Fruit fly (Drosophila melanogaster) whole organism, embryonic: ENCODE data around the gene CG9674.
A peak's percentile ranks its signal among the peaks of the same experiment; 100 is the strongest.

Experiments
- Abd-B ChIP-seq: fragments of 200-800 bp; sonication (Bioruptor generic); optimal IDR thresholded peaks from 2 replicates; lab custom pipeline; 2018; ENCODE audit warnings: missing biosample characterization, mild to moderate bottlenecking, missing genetic modification characterization, moderate library complexity
- BEAF-32 ChIP-seq: fragments of 200-800 bp; sonication (Bioruptor generic); optimal IDR thresholded peaks from 3 replicates; lab custom pipeline; 2017; ENCODE audit warnings: missing biosample characterization, missing genetic modification characterization, mild to moderate bottlenecking, moderate library complexity, missing genetic modification reagents
- CG10209 ChIP-seq: fragments of 200-800 bp; sonication (Bioruptor generic); optimal IDR thresholded peaks from 3 replicates; lab custom pipeline; 2017; ENCODE audit warnings: missing biosample characterization, mild to moderate bottlenecking, missing genetic modification characterization, missing genetic modification reagents
- CG10267 ChIP-seq: fragments of 200-800 bp; sonication (Bioruptor generic); optimal IDR thresholded peaks from 2 replicates; lab custom pipeline; 2018; ENCODE audit warnings: missing biosample characterization, mild to moderate bottlenecking, missing genetic modification characterization, moderate library complexity
- CG10959 ChIP-seq: fragments of 200-800 bp; sonication (Bioruptor generic); IDR thresholded peaks from 2 replicates; pipeline ENCODE4 v1.3.6; 2022; ENCODE audit warnings: missing biosample characterization, missing genetic modification characterization
- CG15073 ChIP-seq: fragments of 200-800 bp; sonication (Bioruptor generic); optimal IDR thresholded peaks from 2 replicates; lab custom pipeline; 2016; ENCODE audit warnings: missing biosample characterization, missing genetic modification characterization
- CG16779 ChIP-seq: fragments of 200-800 bp; sonication (Bioruptor generic); IDR thresholded peaks from 2 replicates; pipeline ENCODE4 v1.3.6; 2022; ENCODE audit warnings: missing biosample characterization, missing genetic modification characterization
- CG17612 ChIP-seq: fragments of 200-800 bp; sonication (Bioruptor generic); IDR thresholded peaks from 2 replicates; pipeline ENCODE4 v1.3.6; 2022; ENCODE audit warnings: missing biosample characterization, missing genetic modification characterization
- CG1832 ChIP-seq: fragments of 200-800 bp; sonication (Bioruptor generic); optimal IDR thresholded peaks from 2 replicates; lab custom pipeline; 2017; ENCODE audit warnings: missing biosample characterization, mild to moderate bottlenecking, missing genetic modification characterization, inconsistent platforms
- CG30431 ChIP-seq: fragments of 200-800 bp; sonication (Bioruptor generic); optimal IDR thresholded peaks from 2 replicates; lab custom pipeline; 2017; ENCODE audit warnings: missing biosample characterization, missing genetic modification characterization
- CG4328 ChIP-seq: fragments of 200-800 bp; sonication (Bioruptor generic); optimal IDR thresholded peaks from 3 replicates; lab custom pipeline; 2017; ENCODE audit warnings: missing biosample characterization, missing genetic modification reagents, missing genetic modification characterization
- CG5245 ChIP-seq: fragments of 200-800 bp; sonication (Bioruptor generic); optimal IDR thresholded peaks from 3 replicates; lab custom pipeline; 2016; ENCODE audit warnings: missing biosample characterization, missing genetic modification characterization
- CG6254 ChIP-seq: fragments of 200-800 bp; sonication (Bioruptor generic); optimal IDR thresholded peaks from 3 replicates; lab custom pipeline; 2017; ENCODE audit warnings: mild to moderate bottlenecking, missing biosample characterization, missing genetic modification reagents, missing genetic modification characterization
- CG7556 ChIP-seq: fragments of 200-800 bp; sonication (Bioruptor generic); optimal IDR thresholded peaks from 2 replicates; lab custom pipeline; 2017; ENCODE audit warnings: missing biosample characterization, mild to moderate bottlenecking, missing genetic modification characterization
- CG7839 ChIP-seq: fragments of 200-800 bp; sonication (Bioruptor generic); optimal IDR thresholded peaks from 3 replicates; lab custom pipeline; 2018; ENCODE audit warnings: missing biosample characterization, mild to moderate bottlenecking, missing genetic modification characterization, moderate library complexity
- CG7963 ChIP-seq: fragments of 200-800 bp; sonication (Bioruptor generic); IDR thresholded peaks from 3 replicates; pipeline ENCODE4 v1.3.6; 2022; ENCODE audit warnings: missing biosample characterization, missing genetic modification characterization; ENCODE audit not compliant: partially characterized antibody
- CG8290 ChIP-seq, 3 experiments: fragments of 200-800 bp; sonication (Bioruptor generic); optimal IDR thresholded peaks; 2 replicates each; lab custom pipeline; 2016 to 2019; ENCODE audit warnings: missing biosample characterization in 3 of 3, missing genetic modification characterization in 3 of 3, mild to moderate bottlenecking in 2 of 3, moderate library complexity in 1 of 3
- CHES-1-like ChIP-seq: fragments of 200-800 bp; sonication (Bioruptor generic); optimal IDR thresholded peaks from 2 replicates; lab custom pipeline; 2016; ENCODE audit warnings: missing biosample characterization, missing genetic modification characterization
- Chrac-16 ChIP-seq: fragments of 200-800 bp; sonication (Bioruptor generic); optimal IDR thresholded peaks from 3 replicates; lab custom pipeline; 2016; ENCODE audit warnings: missing biosample characterization, missing genetic modification characterization
- CkIIα-i1 ChIP-seq: fragments of 200-800 bp; sonication (Bioruptor generic); IDR thresholded peaks from 2 replicates; pipeline ENCODE4 v1.3.6; 2022; ENCODE audit warnings: missing biosample characterization, missing genetic modification characterization
- CoRest ChIP-seq: fragments of 200-800 bp; sonication (Bioruptor generic); optimal IDR thresholded peaks from 3 replicates; lab custom pipeline; 2018; ENCODE audit warnings: missing biosample characterization, mild to moderate bottlenecking, missing genetic modification characterization, moderate library complexity
- CrebB ChIP-seq: fragments of 200-800 bp; sonication (Bioruptor generic); optimal IDR thresholded peaks from 3 replicates; lab custom pipeline; 2018; ENCODE audit warnings: missing biosample characterization, mild to moderate bottlenecking, missing genetic modification characterization
- Dll ChIP-seq: fragments of 200-800 bp; sonication (Bioruptor generic); IDR thresholded peaks from 4 replicates; pipeline ENCODE4 v1.3.6; 2022; ENCODE audit warnings: missing biosample characterization, missing genetic modification characterization; ENCODE audit not compliant: partially characterized antibody
- Hmr ChIP-seq: fragments of 200-800 bp; sonication (Bioruptor generic); optimal IDR thresholded peaks from 3 replicates; lab custom pipeline; 2017; ENCODE audit warnings: mild to moderate bottlenecking, missing biosample characterization, missing genetic modification reagents, missing genetic modification characterization
- Hsf ChIP-seq: fragments of 200-800 bp; sonication (Bioruptor generic); optimal IDR thresholded peaks from 3 replicates; lab custom pipeline; 2016; ENCODE audit warnings: missing biosample characterization, missing genetic modification characterization
- Kr ChIP-seq: fragments of 200-800 bp; sonication (Bioruptor generic); optimal IDR thresholded peaks from 2 replicates; lab custom pipeline; 2017; ENCODE audit warnings: missing biosample characterization, mild to moderate bottlenecking, missing genetic modification characterization
- Oli ChIP-seq: fragments of 200-800 bp; sonication (Bioruptor generic); optimal IDR thresholded peaks from 2 replicates; lab custom pipeline; 2018; ENCODE audit warnings: missing biosample characterization, mild to moderate bottlenecking, missing genetic modification characterization, moderate library complexity
- Optix ChIP-seq: fragments of 200-800 bp; sonication (Bioruptor generic); IDR thresholded peaks from 3 replicates; pipeline ENCODE4 v1.3.6; 2022; ENCODE audit warnings: missing biosample characterization, missing genetic modification characterization
- Trl ChIP-seq, 3 experiments: fragments of >200 bp in 2 of 3; fragments of 200-800 bp in 1 of 3; sonication (Bioruptor generic) in 1 of 3; optimal IDR thresholded peaks; 2 replicates in 1 of 3; 3 replicates in 2 of 3; lab custom pipeline; 2016 to 2017; ENCODE audit warnings: missing biosample characterization in 1 of 3, missing genetic modification characterization in 1 of 3
- Vsx1 ChIP-seq: fragments of 200-800 bp; sonication (Bioruptor generic); optimal IDR thresholded peaks from 2 replicates; lab custom pipeline; 2017; ENCODE audit warnings: missing biosample characterization, mild to moderate bottlenecking, missing genetic modification characterization, missing genetic modification reagents
- cato ChIP-seq: fragments of 200-800 bp; sonication (Bioruptor generic); optimal IDR thresholded peaks from 2 replicates; lab custom pipeline; 2016; ENCODE audit warnings: missing biosample characterization, missing genetic modification characterization, borderline replicate concordance
- ci ChIP-seq: fragments of 200-800 bp; sonication (Bioruptor generic); IDR thresholded peaks from 3 replicates; pipeline ENCODE4 v1.3.6; 2022; ENCODE audit warnings: missing biosample characterization, missing genetic modification characterization
- en ChIP-seq: fragments of 200-800 bp; sonication (Bioruptor generic); optimal IDR thresholded peaks from 2 replicates; lab custom pipeline; 2016; ENCODE audit warnings: missing biosample characterization, missing genetic modification characterization
- fd102C ChIP-seq: fragments of 200-800 bp; sonication (Bioruptor generic); optimal IDR thresholded peaks from 2 replicates; lab custom pipeline; 2018; ENCODE audit warnings: missing biosample characterization, mild to moderate bottlenecking, missing genetic modification characterization, moderate library complexity
- gce ChIP-seq: fragments of 200-800 bp; sonication (Bioruptor generic); IDR thresholded peaks from 3 replicates; pipeline ENCODE4 v1.3.6; 2022; ENCODE audit warnings: missing biosample characterization, missing genetic modification characterization
- gfzf ChIP-seq: fragments of 200-800 bp; sonication (Bioruptor generic); optimal IDR thresholded peaks from 2 replicates; lab custom pipeline; 2016; ENCODE audit warnings: missing biosample characterization, mild to moderate bottlenecking, missing genetic modification characterization, moderate library complexity
- kah ChIP-seq: fragments of 200-800 bp; sonication (Bioruptor generic); optimal IDR thresholded peaks from 2 replicates; lab custom pipeline; 2018; ENCODE audit warnings: missing biosample characterization, mild to moderate bottlenecking, missing genetic modification characterization
- lmd ChIP-seq: fragments of 200-800 bp; sonication (Bioruptor generic); IDR thresholded peaks from 2 replicates; pipeline ENCODE4 v1.3.6; 2022; ENCODE audit warnings: missing biosample characterization, missing genetic modification characterization
- mam ChIP-seq: fragments of 200-800 bp; sonication (Bioruptor generic); optimal IDR thresholded peaks from 3 replicates; lab custom pipeline; 2016; ENCODE audit warnings: missing biosample characterization, missing genetic modification characterization
- nmo ChIP-seq: fragments of 200-800 bp; sonication (Bioruptor generic); optimal IDR thresholded peaks from 2 replicates; lab custom pipeline; 2018; ENCODE audit warnings: missing biosample characterization, mild to moderate bottlenecking, missing genetic modification characterization, moderate library complexity
- rib ChIP-seq: fragments of 200-800 bp; sonication (Bioruptor generic); IDR thresholded peaks from 2 replicates; pipeline ENCODE4 v1.3.6; 2022; ENCODE audit warnings: missing biosample characterization, missing genetic modification characterization
- row ChIP-seq: fragments of 200-800 bp; sonication (Bioruptor generic); IDR thresholded peaks from 3 replicates; pipeline ENCODE4 v1.3.6; 2022; ENCODE audit warnings: missing biosample characterization, missing genetic modification characterization
- sc ChIP-seq, 3 experiments: fragments of >200 bp in 2 of 3; fragments of 200-800 bp in 1 of 3; sonication (Bioruptor generic) in 1 of 3; optimal IDR thresholded peaks; 2 replicates in 2 of 3; 3 replicates in 1 of 3; lab custom pipeline; 2017; ENCODE audit warnings: mild to moderate bottlenecking in 1 of 3, missing biosample characterization in 1 of 3, missing genetic modification characterization in 1 of 3, missing genetic modification reagents in 1 of 3
- seq ChIP-seq: fragments of 200-800 bp; sonication (Bioruptor generic); IDR thresholded peaks from 2 replicates; pipeline ENCODE4 v1.3.6; 2022; ENCODE audit warnings: missing biosample characterization, missing genetic modification characterization
- slbo ChIP-seq: fragments of 200-800 bp; sonication (Bioruptor generic); IDR thresholded peaks from 2 replicates; pipeline ENCODE4 v1.3.6; 2022; ENCODE audit warnings: missing biosample characterization, missing genetic modification characterization
- slp2 ChIP-seq: fragments of 200-800 bp; sonication (Bioruptor generic); optimal IDR thresholded peaks from 2 replicates; lab custom pipeline; 2016; ENCODE audit warnings: missing biosample characterization, missing genetic modification characterization
- trh ChIP-seq: fragments of 200-800 bp; sonication (Bioruptor generic); optimal IDR thresholded peaks from 2 replicates; lab custom pipeline; 2016; ENCODE audit warnings: missing biosample characterization, missing genetic modification characterization

Gene CG9674

DNA sequence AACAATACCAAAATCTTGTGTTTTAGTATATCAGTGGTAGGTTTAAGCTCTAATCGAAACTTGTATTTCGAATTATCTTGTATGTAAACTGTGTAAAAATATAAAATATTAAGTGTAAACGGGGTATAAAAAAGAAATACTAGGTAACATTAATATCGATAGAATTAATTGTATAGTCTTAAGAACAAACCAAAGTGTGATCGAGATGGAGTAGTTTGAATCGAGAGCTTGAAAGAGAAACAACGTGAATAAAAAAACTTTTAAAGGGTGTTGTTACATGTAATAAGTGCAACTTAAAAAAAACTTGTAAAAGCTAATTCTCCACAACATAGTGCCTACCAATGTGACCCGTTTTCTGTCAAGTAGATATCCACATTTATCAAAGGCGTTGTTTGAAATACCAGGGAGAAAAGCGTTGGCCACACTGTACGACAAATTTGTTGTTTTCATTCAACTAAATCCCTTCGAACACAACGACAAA is 34.6 kb upstream of the CG9674 start, which contains the start of gene TSG101 (continued):
- TF ChIP-seq BEAF-32 (GFP tag; lab: Kevin White, UChicago) (peak; percentile 66), CG16779 (GFP tag; lab: Robert Waterston, UW) (no peak), CoRest (peak; percentile 66), slp2 (GFP tag; lab: Kevin White, UChicago) (no peak), Chrac-16 (GFP tag; lab: Kevin White, UChicago) (no peak), trh (GFP tag; lab: Kevin White, UChicago) (no peak), CG6254 (no peak), CG4328 (GFP tag; lab: Kevin White, UChicago) (no peak)

DNA sequence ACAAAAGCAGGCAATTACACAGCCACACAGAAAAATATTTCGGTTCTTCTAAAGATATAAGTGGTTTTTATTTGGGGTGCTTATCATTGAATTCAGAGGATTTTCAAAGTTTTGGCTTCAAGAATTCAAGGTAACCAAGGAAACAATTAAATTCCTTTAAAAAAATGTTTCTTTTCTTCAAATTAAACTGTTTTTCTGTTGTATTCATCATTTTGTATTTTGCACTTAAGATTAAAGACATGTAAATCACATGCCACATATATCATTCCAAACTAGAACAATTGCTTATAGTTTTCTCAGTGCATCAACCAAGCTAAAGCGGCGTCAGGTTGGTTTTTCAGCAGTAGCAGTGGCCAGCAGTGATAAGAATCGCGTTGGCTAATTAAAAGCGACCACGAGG is 33.0 kb upstream of the CG9674 start:
- TF ChIP-seq seq (peak; percentile 43; the same call in 1 of the 2 replicates), CG7963 (GFP tag; lab: Robert Waterston, UW) (no peak), Vsx1 (GFP tag; lab: Kevin White, UChicago) (peak; percentile 78), Optix (GFP tag; lab: Robert Waterston, UW) (no peak), rib (no peak), CG15073 (GFP tag; lab: Kevin White, UChicago) (no peak), CrebB (no peak), CG5245 (GFP tag; lab: Kevin White, UChicago) (no peak), Abd-B (GFP tag; lab: Kevin White, UChicago) (peak; percentile 30), mam (peak; percentile 37), CG10959 (GFP tag; lab: Robert Waterston, UW) (no peak), fd102C (GFP tag; lab: Kevin White, UChicago) (no peak), CG1832 (GFP tag; lab: Kevin White, UChicago) (no peak), cato (no peak), lmd (GFP tag; lab: Robert Waterston, UW) (no peak; the same call in 1 of the 2 replicates), en (GFP tag; lab: Kevin White, UChicago) (no peak), CG7556 (peak; percentile 71), Hsf (GFP tag; lab: Kevin White, UChicago) (peak; percentile 6), sc (optimal IDR thresholded peaks at IDR 0.05; lab: Kevin White, UChicago) (no peak), sc (GFP tag; optimal IDR thresholded peaks at IDR 0.05; lab: Kevin White, UChicago) (no peak), slbo (GFP tag; lab: Robert Waterston, UW) (0 out of 2 replicates have a peak, but pooled peaks have one; percentile 27), kah (GFP tag; lab: Kevin White, UChicago) (no peak), row (GFP tag; lab: Robert Waterston, UW) (peak; percentile 61; the same call in 2 of the 3 replicates), CkIIα-i1 (GFP tag; lab: Robert Waterston, UW) (no peak), CHES-1-like (GFP tag; lab: Kevin White, UChicago) (no peak), CG10209 (peak; percentile 9), gce (GFP tag; lab: Robert Waterston, UW) (no peak), Trl (optimal IDR thresholded peaks at IDR 0.05; lab: Kevin White, UChicago) (no peak), Trl (GFP tag; optimal IDR thresholded peaks at IDR 0.05; lab: Kevin White, UChicago) (no peak), CG8290 (GFP tag; optimal IDR thresholded peaks at IDR 0.05; lab: Kevin White, UChicago) (no peak), CG8290 (tag; optimal IDR thresholded peaks at IDR 0.05; lab: Kevin White, UChicago) (no peak), ci (GFP tag; lab: Robert Waterston, UW) (no peak), Kr (GFP tag; lab: Kevin White, UChicago) (no peak), CG7839 (tag; lab: Kevin White, UChicago) (peak; percentile 69), CG10267 (tag; lab: Kevin White, UChicago) (peak; percentile 12), Hmr (GFP tag; lab: Kevin White, UChicago) (peak; percentile 37), nmo (GFP tag; lab: Kevin White, UChicago) (peak; percentile 20), CG17612 (GFP tag; lab: Robert Waterston, UW) (no peak), Oli (peak; percentile 27), CG30431 (GFP tag; lab: Kevin White, UChicago) (no peak), gfzf (GFP tag; lab: Kevin White, UChicago) (no peak), Dll (no peak)
